6 worm cellular contexts compared by ENCODE assay signal in genomic region chrIV:14506995-14507394, ce11.
TF ChIP-seq lines count a peak whose summit lies in the region.

No protein-coding gene starts in this region.

TF ChIP-seq in whole organism, L1 larva, 84 proteins besides CTCF, POLR2A, EP300 and RAD21 (continues in another document):
- TF ChIP-seq C16A3.4 (tag; optimal IDR thresholded peaks at IDR 0.05; lab: Kevin White, UChicago): no peak
- no peak for TF ChIP-seq aly-2 (tag; optimal IDR thresholded peaks at IDR 0.05; lab: Kevin White, UChicago)
- no peak for TF ChIP-seq swsn-7 (tag; optimal IDR thresholded peaks at IDR 0.05; lab: Kevin White, UChicago)
- no peak for TF ChIP-seq unc-62 (GFP tag; optimal IDR thresholded peaks at IDR 0.05; lab: Kevin White, UChicago)
- TF ChIP-seq ama-1 (optimal IDR thresholded peaks at IDR 0.05; lab: Kevin White, UChicago): no peak
- no peak for TF ChIP-seq snu-23 (GFP tag; optimal IDR thresholded peaks at IDR 0.05; lab: Kevin White, UChicago)
- no peak for TF ChIP-seq blmp-1 (tag; optimal IDR thresholded peaks at IDR 0.05; lab: Kevin White, UChicago)
- TF ChIP-seq nhr-76 (tag; optimal IDR thresholded peaks at IDR 0.05; lab: Kevin White, UChicago): no peak
- TF ChIP-seq irx-1 (tag; optimal IDR thresholded peaks at IDR 0.05; lab: Kevin White, UChicago): no peak
- TF ChIP-seq nhr-11 (tag; optimal IDR thresholded peaks at IDR 0.05; lab: Kevin White, UChicago): no peak
- TF ChIP-seq tlp-1 (tag; optimal IDR thresholded peaks at IDR 0.05; lab: Kevin White, UChicago): no peak
- no peak for TF ChIP-seq egl-27 (tag; optimal IDR thresholded peaks at IDR 0.05; lab: Kevin White, UChicago)
- no peak for TF ChIP-seq sup-37 (GFP tag; optimal IDR thresholded peaks at IDR 0.05; lab: Kevin White, UChicago)
- no peak for TF ChIP-seq isw-1 (GFP tag; IDR thresholded peaks at IDR 0.05; lab: Robert Waterston, UW)
- no peak for TF ChIP-seq nhr-84 (tag; optimal IDR thresholded peaks at IDR 0.05; lab: Kevin White, UChicago)
- TF ChIP-seq ces-1 (GFP tag; optimal IDR thresholded peaks at IDR 0.05; lab: Kevin White, UChicago): no peak

TF ChIP-seq in whole organism, L2 larva, 48 proteins besides CTCF, POLR2A, EP300 and RAD21:
- TF ChIP-seq sma-9 (GFP tag; optimal IDR thresholded peaks at IDR 0.05; lab: Kevin White, UChicago) (peak; percentile 43), sma-9 (tag; optimal IDR thresholded peaks at IDR 0.05; lab: Kevin White, UChicago) (no peak), nhr-129 (tag; optimal IDR thresholded peaks at IDR 0.05; lab: Kevin White, UChicago) (peak; percentile 82), nhr-11 (tag; optimal IDR thresholded peaks at IDR 0.05; lab: Kevin White, UChicago) (no peak), F13H6.1 (tag; optimal IDR thresholded peaks at IDR 0.05; lab: Kevin White, UChicago) (peak; percentile 70), aly-2 (tag; optimal IDR thresholded peaks at IDR 0.05; lab: Kevin White, UChicago) (no peak), unc-62 (GFP tag; optimal IDR thresholded peaks at IDR 0.05; lab: Kevin White, UChicago) (no peak), blmp-1 (tag; optimal IDR thresholded peaks at IDR 0.05; lab: Kevin White, UChicago; ENCODE audit: insufficient read depth) (no peak), C34F6.9 (tag; optimal IDR thresholded peaks at IDR 0.05; lab: Kevin White, UChicago) (peak; percentile 18), gmeb-1 (tag; optimal IDR thresholded peaks at IDR 0.05; lab: Kevin White, UChicago) (no peak), dmd-4 (tag; optimal IDR thresholded peaks at IDR 0.05; lab: Kevin White, UChicago) (no peak)
TF ChIP-seq in whole organism, L2 larva: peak in this region for 4.

TF ChIP-seq in whole organism, L3 larva, 47 proteins besides CTCF, POLR2A, EP300 and RAD21:
- TF ChIP-seq pha-4 (tag; optimal IDR thresholded peaks at IDR 0.05; lab: Kevin White, UChicago) (peak; percentile 20), ceh-28 (tag; optimal IDR thresholded peaks at IDR 0.05; lab: Kevin White, UChicago) (no peak), nhr-77 (tag; optimal IDR thresholded peaks at IDR 0.05; lab: Kevin White, UChicago) (no peak), aly-2 (tag; optimal IDR thresholded peaks at IDR 0.05; lab: Kevin White, UChicago) (no peak), nhr-12 (tag; optimal IDR thresholded peaks at IDR 0.05; lab: Kevin White, UChicago) (no peak)
TF ChIP-seq in whole organism, L3 larva: peak in this region for 1.

TF ChIP-seq in whole organism, L4 larva, 104 proteins besides CTCF, POLR2A, EP300 and RAD21:
- TF ChIP-seq mep-1 (tag; optimal IDR thresholded peaks at IDR 0.05; lab: Kevin White, UChicago): no peak
- peak; percentile 35 for TF ChIP-seq aha-1 (tag; lab: Kevin White, UChicago)
- peak in 1 of 2 experiments; percentile 90 for TF ChIP-seq unc-62 (GFP tag; optimal IDR thresholded peaks at IDR 0.05 in 1 of 2; lab: Kevin White, UChicago)
- no peak for TF ChIP-seq unc-62 (tag; optimal IDR thresholded peaks at IDR 0.05; lab: Kevin White, UChicago)

TF ChIP-seq in whole organism, late embryonic, 69 proteins besides CTCF, POLR2A, EP300 and RAD21:
- TF ChIP-seq lim-6 (tag; optimal IDR thresholded peaks at IDR 0.05; lab: Kevin White, UChicago): no peak
- peak; percentile 77 for TF ChIP-seq rnt-1 (tag; optimal IDR thresholded peaks at IDR 0.05; lab: Kevin White, UChicago)
- TF ChIP-seq Y22D7AL.16 (tag; optimal IDR thresholded peaks at IDR 0.05; lab: Kevin White, UChicago): no peak
- TF ChIP-seq zip-5 (tag; optimal IDR thresholded peaks at IDR 0.05; lab: Kevin White, UChicago): no peak
- TF ChIP-seq unc-86 (tag; optimal IDR thresholded peaks at IDR 0.05; lab: Kevin White, UChicago): no peak
- TF ChIP-seq hlh-6 (tag; optimal IDR thresholded peaks at IDR 0.05; lab: Kevin White, UChicago): no peak
- no peak for TF ChIP-seq pqm-1 (tag; optimal IDR thresholded peaks at IDR 0.05; lab: Kevin White, UChicago)
- no peak for TF ChIP-seq ceh-34 (tag; optimal IDR thresholded peaks at IDR 0.05; lab: Kevin White, UChicago)
- peak; percentile 2 for TF ChIP-seq tbx-2 (tag; optimal IDR thresholded peaks at IDR 0.05; lab: Kevin White, UChicago)
- no peak for TF ChIP-seq tbx-7 (tag; optimal IDR thresholded peaks at IDR 0.05; lab: Kevin White, UChicago)
- no peak for TF ChIP-seq hlh-30 (tag; optimal IDR thresholded peaks at IDR 0.05; lab: Kevin White, UChicago; ENCODE audit: insufficient read depth)
- peak; percentile 23 for TF ChIP-seq ceh-18 (tag; optimal IDR thresholded peaks at IDR 0.05; lab: Kevin White, UChicago)
- no peak for TF ChIP-seq T23F11.4 (GFP tag; optimal IDR thresholded peaks at IDR 0.05; lab: Kevin White, UChicago)
- TF ChIP-seq ceh-30 (tag; optimal IDR thresholded peaks at IDR 0.05; lab: Kevin White, UChicago): no peak
- no peak for TF ChIP-seq ceh-22 (tag; optimal IDR thresholded peaks at IDR 0.05; lab: Kevin White, UChicago)
TF ChIP-seq in whole organism, late embryonic: peak in this region for 3.

TF ChIP-seq in whole organism, mixed stage, embryonic, 35 proteins besides CTCF, POLR2A, EP300 and RAD21:
- TF ChIP-seq hlh-1 (tag; optimal IDR thresholded peaks at IDR 0.05; lab: Kevin White, UChicago) (peak; percentile 71), unc-62 (GFP tag; optimal IDR thresholded peaks at IDR 0.05; lab: Kevin White, UChicago) (peak; percentile 36), nhr-237 (tag; optimal IDR thresholded peaks at IDR 0.05; lab: Kevin White, UChicago) (no peak)

Comparison
In these comparisons a context has a peak if more than half of its experiments do, and no peak if none do; other contexts are left out.
1. Of the 29 proteins assayed by ChIP-seq in both whole organism, L4 larva and whole organism, L1 larva: peak only in whole organism, L4 larva: aha-1; only in whole organism, L1 larva: none; in both: none; in neither: 26; mixed calls (peak in some experiments, not most) for 2.